Fruit fly (Drosophila melanogaster): ENCODE results near the gene CG42724.
A peak's percentile ranks its signal among the peaks of the same experiment; 100 is the strongest.

The CG42724 gene

dm6 chr3R:6352893-6353623 is 15.0 kb downstream of the CG42724 start (continued):
- TF ChIP-seq gfzf (GFP tag; optimal IDR thresholded peaks at IDR 0.05) (no peak), CG6683 (GFP tag; optimal IDR thresholded peaks at IDR 0.05) (no peak), prd (optimal IDR thresholded peaks at IDR 0.05) (no peak), prd (GFP tag; IDR thresholded peaks at IDR 0.05) (no peak; the same call in 2 of the 3 replicates), Atf6 (GFP tag; IDR thresholded peaks at IDR 0.05) (no peak), CG7271 (tag; optimal IDR thresholded peaks at IDR 0.05) (no peak), Taf1 (GFP tag; IDR thresholded peaks at IDR 0.05) (no peak), sc (optimal IDR thresholded peaks at IDR 0.05) (no peak), sc (GFP tag; optimal IDR thresholded peaks at IDR 0.05) (peak; percentile 9), Dbx (GFP tag; IDR thresholded peaks at IDR 0.05) (no peak), CG8388 (GFP tag; optimal IDR thresholded peaks at IDR 0.05) (peak; percentile 5), Hey (tag; optimal IDR thresholded peaks at IDR 0.05) (no peak), chif (GFP tag; optimal IDR thresholded peaks at IDR 0.05) (no peak), CG12104 (GFP tag; optimal IDR thresholded peaks at IDR 0.05) (peak; percentile 13), E2f1 (GFP tag; IDR thresholded peaks at IDR 0.05) (no peak), CG10543 (GFP tag; optimal IDR thresholded peaks at IDR 0.05) (no peak), mam (GFP tag; optimal IDR thresholded peaks at IDR 0.05) (peak; percentile 11), br (optimal IDR thresholded peaks at IDR 0.05) (no peak), CG10321 (GFP tag; IDR thresholded peaks at IDR 0.05) (no peak), chm (GFP tag; IDR thresholded peaks at IDR 0.05) (no peak), gcm2 (GFP tag; optimal IDR thresholded peaks at IDR 0.05) (no peak), maf-S (GFP tag; optimal IDR thresholded peaks at IDR 0.05) (no peak), schlank (tag; optimal IDR thresholded peaks at IDR 0.05) (no peak), jing (GFP tag; optimal IDR thresholded peaks at IDR 0.05) (no peak), CG2116 (GFP tag; optimal IDR thresholded peaks at IDR 0.05) (no peak), Tbp (GFP tag; optimal IDR thresholded peaks at IDR 0.05) (no peak), bcd (GFP tag; optimal IDR thresholded peaks at IDR 0.05) (peak; percentile 39), gt (GFP tag; IDR thresholded peaks at IDR 0.05) (no peak), fd64A (GFP tag; optimal IDR thresholded peaks at IDR 0.05) (no peak), pfk (GFP tag; optimal IDR thresholded peaks at IDR 0.05) (no peak), CG11456 (GFP tag; IDR thresholded peaks at IDR 0.05) (no peak), croc (GFP tag; conservative IDR thresholded peaks at IDR 0.05) (no peak), CG10565 (GFP tag; optimal IDR thresholded peaks at IDR 0.05) (no peak), CG7987 (GFP tag; optimal IDR thresholded peaks at IDR 0.05) (no peak), pum (GFP tag; optimal IDR thresholded peaks at IDR 0.05) (no peak), abd-A (tag; optimal IDR thresholded peaks at IDR 0.05) (no peak), B-H1 (GFP tag; IDR thresholded peaks at IDR 0.05) (no peak; the same call in 2 of the 3 replicates), yki (optimal IDR thresholded peaks at IDR 0.05) (no peak), B-H2 (GFP tag; optimal IDR thresholded peaks at IDR 0.05) (no peak), Hmx (GFP tag; optimal IDR thresholded peaks at IDR 0.05) (no peak), CG8290 (GFP tag; optimal IDR thresholded peaks at IDR 0.05) (no peak), CG8290 (tag; optimal IDR thresholded peaks at IDR 0.05) (no peak), NfI (GFP tag; optimal IDR thresholded peaks at IDR 0.05) (peak; percentile 12), CG3407 (GFP tag; optimal IDR thresholded peaks at IDR 0.05) (no peak), CG7928 (GFP tag; optimal IDR thresholded peaks at IDR 0.05) (no peak), Spps (tag; optimal IDR thresholded peaks at IDR 0.05) (no peak), Hmr (GFP tag; optimal IDR thresholded peaks at IDR 0.05) (no peak), Adf1 (GFP tag; IDR thresholded peaks at IDR 0.05) (peak; percentile 83), CG17568 (GFP tag; optimal IDR thresholded peaks at IDR 0.05) (peak; percentile 7), Dp (GFP tag; optimal IDR thresholded peaks at IDR 0.05) (no peak), ssp (GFP tag; IDR thresholded peaks at IDR 0.05) (no peak), hb (GFP tag; IDR thresholded peaks at IDR 0.05; ENCODE audit: partially characterized antibody) (no peak)
